Fruit fly (Drosophila melanogaster) whole organism, embryonic: ENCODE measurements around the gene CG15529.

Experiments
- CG18764 ChIP-seq: fragments of 200-800 bp; sonication (Bioruptor generic); optimal IDR thresholded peaks from 3 replicates; lab custom pipeline; 2016; ENCODE audit warnings: missing biosample characterization, missing genetic modification characterization
- ase ChIP-seq: fragments of 200-800 bp; sonication (Bioruptor generic); IDR thresholded peaks from 3 replicates; pipeline ENCODE4 v1.3.6; 2022; ENCODE audit warnings: missing biosample characterization, missing genetic modification characterization
- kah ChIP-seq: fragments of 200-800 bp; sonication (Bioruptor generic); optimal IDR thresholded peaks from 2 replicates; lab custom pipeline; 2018; ENCODE audit warnings: missing biosample characterization, mild to moderate bottlenecking, missing genetic modification characterization
- pan ChIP-seq, 4 experiments: fragments of >200 bp in 3 of 4; fragments of 200-800 bp in 1 of 4; sonication (Bioruptor generic) in 1 of 4; optimal IDR thresholded peaks in 3 of 4; IDR thresholded peaks in 1 of 4; 2 replicates each; pipeline versions ENCODE4 v1.3.6 to Lab custom; 2017 to 2022; ENCODE audit warnings: missing biosample characterization in 2 of 4, missing genetic modification characterization in 2 of 4, mixed read lengths in 1 of 4

- no peak for TF ChIP-seq CG18764 (GFP tag; lab: Kevin White, UChicago)
- TF ChIP-seq kah (GFP tag; lab: Kevin White, UChicago): no peak
- no peak for TF ChIP-seq ase (GFP tag; lab: Robert Waterston, UW)
- no peak for TF ChIP-seq pan (optimal IDR thresholded peaks at IDR 0.05; lab: Kevin White, UChicago)
- TF ChIP-seq pan (GFP tag; optimal IDR thresholded peaks at IDR 0.05 in 1 of 2, IDR thresholded peaks at IDR 0.05 in 1 of 2): no peak
These were observed 27.2 kb upstream of the CG15529 start, which contains the start of gene CG45073 for dm6 chr3R:30124635-30125034.
